Fruit fly (Drosophila melanogaster) whole organism, embryonic: Measurements from ENCODE around the gene eIF2Bepsilon.

Source experiments
- Abd-B ChIP-seq: fragments of 200-800 bp; sonication (Bioruptor generic); optimal IDR thresholded peaks from 2 replicates; lab custom pipeline; 2018; ENCODE audit warnings: missing biosample characterization, mild to moderate bottlenecking, missing genetic modification characterization, moderate library complexity
- Antp ChIP-seq: fragments of 200-800 bp; sonication (Bioruptor generic); optimal IDR thresholded peaks from 3 replicates; lab custom pipeline; 2016; ENCODE audit warnings: missing biosample characterization, missing genetic modification characterization
- Atf-2 ChIP-seq: fragments of 200-800 bp; sonication (Bioruptor generic); optimal IDR thresholded peaks from 2 replicates; lab custom pipeline; 2016; ENCODE audit warnings: missing biosample characterization, missing genetic modification characterization
- Atf6 ChIP-seq: fragments of 200-800 bp; sonication (Bioruptor generic); IDR thresholded peaks from 2 replicates; pipeline ENCODE4 v1.3.6; 2022; ENCODE audit warnings: missing biosample characterization, missing genetic modification characterization
- CG11093 ChIP-seq: fragments of 200-800 bp; sonication (Bioruptor generic); IDR thresholded peaks from 3 replicates; pipeline ENCODE4 v1.3.6; 2022; ENCODE audit warnings: missing biosample characterization, missing genetic modification characterization
- CG12659 ChIP-seq: fragments of 200-800 bp; sonication (Bioruptor generic); optimal IDR thresholded peaks from 3 replicates; lab custom pipeline; 2017; ENCODE audit warnings: mild to moderate bottlenecking, missing biosample characterization, missing genetic modification reagents, missing genetic modification characterization
- CG14014 ChIP-seq: fragments of 200-800 bp; sonication (Bioruptor generic); IDR thresholded peaks from 2 replicates; pipeline ENCODE4 v1.3.6; 2022; ENCODE audit warnings: missing biosample characterization, missing genetic modification characterization
- CG14965 ChIP-seq: fragments of 200-800 bp; sonication (Bioruptor generic); optimal IDR thresholded peaks from 2 replicates; lab custom pipeline; 2016; ENCODE audit warnings: missing biosample characterization, missing genetic modification characterization, borderline replicate concordance
- CG15479 ChIP-seq: fragments of 200-800 bp; sonication (Bioruptor generic); optimal IDR thresholded peaks from 3 replicates; lab custom pipeline; 2019; ENCODE audit warnings: missing biosample characterization, mild to moderate bottlenecking, missing genetic modification characterization, moderate library complexity
- CG16815 ChIP-seq: fragments of 200-800 bp; sonication (Bioruptor generic); optimal IDR thresholded peaks from 3 replicates; lab custom pipeline; 2017; ENCODE audit warnings: missing biosample characterization, mild to moderate bottlenecking, missing genetic modification characterization
- CG17359 ChIP-seq: fragments of 200-800 bp; sonication (Bioruptor generic); optimal IDR thresholded peaks from 3 replicates; lab custom pipeline; 2018; ENCODE audit warnings: missing biosample characterization, mild to moderate bottlenecking, missing genetic modification characterization, moderate library complexity
- CG31224 ChIP-seq: fragments of 200-800 bp; sonication (Bioruptor generic); IDR thresholded peaks from 2 replicates; pipeline ENCODE4 v1.3.6; 2022; ENCODE audit warnings: missing biosample characterization, missing genetic modification characterization
- CG42726 ChIP-seq: fragments of 200-800 bp; sonication (Bioruptor generic); IDR thresholded peaks from 2 replicates; pipeline ENCODE4 v1.3.6; 2022; ENCODE audit warnings: missing biosample characterization, missing genetic modification characterization; ENCODE audit not compliant: partially characterized antibody
- CG4328 ChIP-seq: fragments of 200-800 bp; sonication (Bioruptor generic); optimal IDR thresholded peaks from 3 replicates; lab custom pipeline; 2017; ENCODE audit warnings: missing biosample characterization, missing genetic modification reagents, missing genetic modification characterization
- CG4707 ChIP-seq: fragments of 200-800 bp; sonication (Bioruptor generic); optimal IDR thresholded peaks from 2 replicates; lab custom pipeline; 2018; ENCODE audit warnings: missing biosample characterization, mild to moderate bottlenecking, missing genetic modification characterization, moderate library complexity
- CG5245 ChIP-seq: fragments of 200-800 bp; sonication (Bioruptor generic); optimal IDR thresholded peaks from 3 replicates; lab custom pipeline; 2016; ENCODE audit warnings: missing biosample characterization, missing genetic modification characterization
- CG6175 ChIP-seq: fragments of 200-800 bp; sonication (Bioruptor generic); IDR thresholded peaks from 3 replicates; pipeline ENCODE4 v1.3.6; 2022; ENCODE audit warnings: missing biosample characterization, missing genetic modification characterization
- CG7556 ChIP-seq: fragments of 200-800 bp; sonication (Bioruptor generic); optimal IDR thresholded peaks from 2 replicates; lab custom pipeline; 2017; ENCODE audit warnings: missing biosample characterization, mild to moderate bottlenecking, missing genetic modification characterization
- Camta ChIP-seq: fragments of 200-800 bp; sonication (Bioruptor generic); optimal IDR thresholded peaks from 2 replicates; lab custom pipeline; 2016; ENCODE audit warnings: missing biosample characterization, missing genetic modification characterization
- CrebB ChIP-seq: fragments of 200-800 bp; sonication (Bioruptor generic); optimal IDR thresholded peaks from 3 replicates; lab custom pipeline; 2018; ENCODE audit warnings: missing biosample characterization, mild to moderate bottlenecking, missing genetic modification characterization
- Deaf1 ChIP-seq: fragments of 200-800 bp; optimal IDR thresholded peaks from 3 replicates; lab custom pipeline; 2019; ENCODE audit warnings: missing biosample characterization, mild to moderate bottlenecking, missing genetic modification characterization, moderate library complexity
- Dek ChIP-seq: fragments of 200-800 bp; sonication (Bioruptor generic); optimal IDR thresholded peaks from 3 replicates; lab custom pipeline; 2019; ENCODE audit warnings: missing biosample characterization, mild to moderate bottlenecking, missing genetic modification characterization, moderate library complexity
- ERR ChIP-seq: fragments of 200-800 bp; sonication (Bioruptor generic); optimal IDR thresholded peaks from 2 replicates; lab custom pipeline; 2016; ENCODE audit warnings: missing biosample characterization, missing genetic modification characterization
- Ets97D ChIP-seq: fragments of 200-800 bp; sonication (Bioruptor generic); optimal IDR thresholded peaks from 3 replicates; lab custom pipeline; 2016; ENCODE audit warnings: missing biosample characterization, missing genetic modification characterization
- Fer2 ChIP-seq: fragments of 200-800 bp; sonication (Bioruptor generic); optimal IDR thresholded peaks from 2 replicates; lab custom pipeline; 2018; ENCODE audit warnings: missing biosample characterization, mild to moderate bottlenecking, missing genetic modification characterization, moderate library complexity
- Fer3 ChIP-seq: fragments of 200-800 bp; sonication (Bioruptor generic); optimal IDR thresholded peaks from 2 replicates; lab custom pipeline; 2018; ENCODE audit warnings: missing biosample characterization, mild to moderate bottlenecking, missing genetic modification characterization, moderate library complexity
- HLHmδ ChIP-seq: fragments of 200-800 bp; sonication (Bioruptor generic); optimal IDR thresholded peaks from 2 replicates; lab custom pipeline; 2018; ENCODE audit warnings: missing biosample characterization, mild to moderate bottlenecking, missing genetic modification characterization, moderate library complexity
- Hr39 ChIP-seq: fragments of >200 bp; optimal IDR thresholded peaks from 2 replicates; lab custom pipeline; 2017
- Max ChIP-seq: fragments of 200-800 bp; sonication (Bioruptor generic); optimal IDR thresholded peaks from 2 replicates; lab custom pipeline; 2016; ENCODE audit warnings: missing biosample characterization, mild to moderate bottlenecking, missing genetic modification characterization
- Meics ChIP-seq: fragments of 200-800 bp; sonication (Bioruptor generic); optimal IDR thresholded peaks from 2 replicates; lab custom pipeline; 2017; ENCODE audit warnings: missing biosample characterization, mild to moderate bottlenecking, missing genetic modification characterization
- Mrtf ChIP-seq: fragments of 200-800 bp; sonication (Bioruptor generic); IDR thresholded peaks from 3 replicates; pipeline ENCODE4 v1.3.6; 2022; ENCODE audit warnings: missing biosample characterization, missing genetic modification characterization
- Poxn ChIP-seq: fragments of 200-800 bp; sonication (Bioruptor generic); IDR thresholded peaks from 2 replicates; pipeline ENCODE4 v1.3.6; 2022; ENCODE audit warnings: missing biosample characterization, missing genetic modification characterization
- Ptx1 ChIP-seq: fragments of 200-800 bp; sonication (Bioruptor generic); IDR thresholded peaks from 2 replicates; pipeline ENCODE4 v1.3.6; 2022; ENCODE audit warnings: missing biosample characterization, missing genetic modification characterization
- Sin3A ChIP-seq: fragments of >200 bp; optimal IDR thresholded peaks from 2 replicates; lab custom pipeline; 2018
- gem ChIP-seq: fragments of 200-800 bp; sonication (Bioruptor generic); optimal IDR thresholded peaks from 2 replicates; lab custom pipeline; 2019; ENCODE audit warnings: missing biosample characterization, mild to moderate bottlenecking, missing genetic modification characterization, moderate library complexity
- gfzf ChIP-seq: fragments of 200-800 bp; sonication (Bioruptor generic); optimal IDR thresholded peaks from 2 replicates; lab custom pipeline; 2016; ENCODE audit warnings: missing biosample characterization, mild to moderate bottlenecking, missing genetic modification characterization, moderate library complexity
- ham ChIP-seq: fragments of 200-800 bp; sonication (Bioruptor generic); IDR thresholded peaks from 2 replicates; pipeline ENCODE4 v1.3.6; 2022; ENCODE audit warnings: missing biosample characterization, missing genetic modification characterization
- lilli ChIP-seq: fragments of 200-800 bp; sonication (Bioruptor generic); optimal IDR thresholded peaks from 3 replicates; lab custom pipeline; 2016; ENCODE audit warnings: missing biosample characterization, missing genetic modification characterization
- lmd ChIP-seq: fragments of 200-800 bp; sonication (Bioruptor generic); IDR thresholded peaks from 2 replicates; pipeline ENCODE4 v1.3.6; 2022; ENCODE audit warnings: missing biosample characterization, missing genetic modification characterization
- phol ChIP-seq: fragments of 200-800 bp; sonication (Bioruptor generic); optimal IDR thresholded peaks from 3 replicates; lab custom pipeline; 2018; ENCODE audit warnings: missing biosample characterization, mild to moderate bottlenecking, missing genetic modification characterization, moderate library complexity
- pita ChIP-seq: fragments of 200-800 bp; sonication (Bioruptor generic); optimal IDR thresholded peaks from 2 replicates; lab custom pipeline; 2017; ENCODE audit warnings: missing biosample characterization, mild to moderate bottlenecking, missing genetic modification characterization
- pros ChIP-seq: fragments of 200-800 bp; sonication (Bioruptor generic); optimal IDR thresholded peaks from 3 replicates; lab custom pipeline; 2019; ENCODE audit warnings: missing biosample characterization, mild to moderate bottlenecking, missing genetic modification characterization, moderate library complexity
- pum ChIP-seq: fragments of 200-800 bp; sonication (Bioruptor generic); optimal IDR thresholded peaks from 2 replicates; lab custom pipeline; 2016; ENCODE audit warnings: missing biosample characterization, missing genetic modification characterization
- row ChIP-seq: fragments of 200-800 bp; sonication (Bioruptor generic); IDR thresholded peaks from 3 replicates; pipeline ENCODE4 v1.3.6; 2022; ENCODE audit warnings: missing biosample characterization, missing genetic modification characterization
- scrt ChIP-seq: fragments of 200-800 bp; sonication (Bioruptor generic); optimal IDR thresholded peaks from 2 replicates; lab custom pipeline; 2018; ENCODE audit warnings: missing biosample characterization, mild to moderate bottlenecking, missing genetic modification characterization, moderate library complexity
- tgo ChIP-seq: fragments of 200-800 bp; sonication (Bioruptor generic); IDR thresholded peaks from 3 replicates; pipeline ENCODE4 v1.3.6; 2022; ENCODE audit warnings: missing biosample characterization, missing genetic modification characterization
- trem ChIP-seq: fragments of 200-800 bp; optimal IDR thresholded peaks from 3 replicates; lab custom pipeline; 2019; ENCODE audit warnings: missing biosample characterization, mild to moderate bottlenecking, missing genetic modification characterization, moderate library complexity
- unpg ChIP-seq: fragments of 200-800 bp; sonication (Bioruptor generic); optimal IDR thresholded peaks from 3 replicates; lab custom pipeline; 2018; ENCODE audit warnings: missing biosample characterization, mild to moderate bottlenecking, missing genetic modification characterization, moderate library complexity
- vfl ChIP-seq: fragments of 200-800 bp; sonication (Bioruptor generic); optimal IDR thresholded peaks from 2 replicates; lab custom pipeline; 2016; ENCODE audit warnings: missing biosample characterization, missing genetic modification characterization
- wor ChIP-seq: fragments of 200-800 bp; sonication (Bioruptor generic); IDR thresholded peaks from 2 replicates; pipeline ENCODE4 v1.3.6; 2022; ENCODE audit warnings: missing biosample characterization, missing genetic modification characterization
- zen ChIP-seq: fragments of 200-800 bp; sonication (Bioruptor generic); optimal IDR thresholded peaks from 3 replicates; lab custom pipeline; 2018; ENCODE audit warnings: missing biosample characterization, mild to moderate bottlenecking, missing genetic modification characterization, moderate library complexity

eIF2Bepsilon gene

dm6 chrX:1968581-1969258 lies 46.0 kb upstream of the eIF2Bepsilon start (continued):
- no peak for TF ChIP-seq pita
- TF ChIP-seq CG17359 (tag; lab: Kevin White, UChicago): peak; percentile 81
- TF ChIP-seq Meics: no peak
- peak; percentile 64 for TF ChIP-seq CG4707 (GFP tag; lab: Kevin White, UChicago)
- no peak for TF ChIP-seq gfzf (GFP tag; lab: Kevin White, UChicago)
- TF ChIP-seq Atf-2: peak; percentile 47
- peak; percentile 33 for TF ChIP-seq Camta
- TF ChIP-seq ham (GFP tag; lab: Robert Waterston, UW): no peak
- peak; percentile 79 for TF ChIP-seq phol
- no peak for TF ChIP-seq HLHmδ (GFP tag; lab: Kevin White, UChicago)
- no peak for TF ChIP-seq lilli
- no peak for TF ChIP-seq Fer2 (tag; lab: Kevin White, UChicago)
- peak; percentile 46 for TF ChIP-seq CG12659
- TF ChIP-seq CG31224: no peak
- TF ChIP-seq Ets97D (GFP tag; lab: Kevin White, UChicago): no peak
- no peak for TF ChIP-seq Dek (tag; lab: Kevin White, UChicago)
- no peak for TF ChIP-seq Sin3A (lab: Kevin White, UChicago)
- TF ChIP-seq Antp (GFP tag; lab: Kevin White, UChicago): peak; percentile 57
- TF ChIP-seq CG5245 (GFP tag; lab: Kevin White, UChicago): no peak
- peak; percentile 41 for TF ChIP-seq Deaf1 (tag; lab: Kevin White, UChicago)
- TF ChIP-seq CG4328 (GFP tag; lab: Kevin White, UChicago): peak; percentile 52
- TF ChIP-seq CG16815 (GFP tag; lab: Kevin White, UChicago): no peak
- TF ChIP-seq Hr39: no peak
- TF ChIP-seq unpg (GFP tag; lab: Kevin White, UChicago): peak; percentile 70
- no peak for TF ChIP-seq CG14965 (GFP tag; lab: Kevin White, UChicago)
- TF ChIP-seq zen: no peak
- no peak for TF ChIP-seq CG42726 (GFP tag; lab: Robert Waterston, UW)
- TF ChIP-seq row: peak; percentile 79
- TF ChIP-seq tgo (GFP tag; lab: Robert Waterston, UW): peak; percentile 61
- peak; percentile 62 for TF ChIP-seq gem
- TF ChIP-seq wor: peak; percentile 65
- no peak for TF ChIP-seq Poxn
- TF ChIP-seq pum (GFP tag; lab: Kevin White, UChicago): peak; percentile 46
- TF ChIP-seq vfl (GFP tag; lab: Kevin White, UChicago): no peak
- peak; percentile 68 for TF ChIP-seq Ptx1 (GFP tag; lab: Robert Waterston, UW)
- peak; percentile 19 for TF ChIP-seq scrt
- TF ChIP-seq Max: no peak
- TF ChIP-seq trem: peak; percentile 29
- peak; percentile 58; the same call in 1 of the 3 replicates for TF ChIP-seq CG11093
- peak; percentile 73 for TF ChIP-seq lmd (GFP tag; lab: Robert Waterston, UW)
- peak; percentile 31 for TF ChIP-seq Abd-B
- no peak for TF ChIP-seq ERR
- TF ChIP-seq CG14014: peak; percentile 11; the same call in 1 of the 2 replicates
- TF ChIP-seq CrebB (tag; lab: Kevin White, UChicago): no peak
- TF ChIP-seq CG15479 (GFP tag; lab: Kevin White, UChicago): no peak
- peak; percentile 49 for TF ChIP-seq CG7556 (GFP tag; lab: Kevin White, UChicago)
- TF ChIP-seq Mrtf: peak; percentile 37; the same call in 1 of the 3 replicates
- no peak for TF ChIP-seq Atf6 (GFP tag; lab: Robert Waterston, UW)
- peak; percentile 10 for TF ChIP-seq Fer3 (tag; lab: Kevin White, UChicago)
- TF ChIP-seq CG6175: no peak
- peak; percentile 18 for TF ChIP-seq pros (GFP tag; lab: Kevin White, UChicago)
